Worm (Caenorhabditis elegans) whole organism, L4 larva: ENCODE data around the gene F14H12.7.

Source experiments
- F49E8.2 ChIP-seq: sonication (generic microtip); optimal IDR thresholded peaks from 2 replicates; lab custom pipeline; 2016; ENCODE audit warnings: missing compliant biosample characterization, mild to moderate bottlenecking, missing genetic modification characterization, borderline replicate concordance
- T20F7.1 ChIP-seq: fragments of 200-800 bp; sonication (Bioruptor generic); optimal IDR thresholded peaks from 2 replicates; lab custom pipeline; 2018; ENCODE audit warnings: mild to moderate bottlenecking, missing genetic modification characterization, missing compliant biosample characterization
- T26A8.4 ChIP-seq: fragments of 200-800 bp; sonication (Bioruptor generic); IDR thresholded peaks from 2 replicates; pipeline ENCODE4 v1.3.6; 2022; ENCODE audit warnings: missing genetic modification characterization, missing compliant biosample characterization
- Y48G9A.11 ChIP-seq: fragments of 200-800 bp; sonication (Bioruptor generic); IDR thresholded peaks from 2 replicates; pipeline ENCODE4 v1.3.6; 2022; ENCODE audit warnings: missing genetic modification reagents, missing genetic modification characterization, missing compliant biosample characterization
- aha-1 ChIP-seq: fragments of 150-350 bp; peaks from one replicate; lab custom pipeline; 2014; ENCODE audit warnings: missing biosample characterization, missing genetic modification characterization
- aly-2 ChIP-seq: sonication (generic microtip); optimal IDR thresholded peaks from 2 replicates; lab custom pipeline; 2018; ENCODE audit warnings: missing biosample characterization, missing genetic modification characterization
- attf-4 ChIP-seq: sonication (generic microtip); optimal IDR thresholded peaks from 3 replicates; lab custom pipeline; 2017; ENCODE audit warnings: missing biosample characterization, missing genetic modification characterization
- ceh-20 ChIP-seq: fragments of 200-800 bp; sonication (Bioruptor generic); IDR thresholded peaks from 2 replicates; pipeline ENCODE4 v1.3.6; 2022; ENCODE audit warnings: missing genetic modification reagents, missing genetic modification characterization, missing compliant biosample characterization
- ceh-62 ChIP-seq: sonication (generic microtip); optimal IDR thresholded peaks from 2 replicates; lab custom pipeline; 2017; ENCODE audit warnings: missing biosample characterization, missing genetic modification characterization
- ceh-82 ChIP-seq: sonication (generic microtip); optimal IDR thresholded peaks from 2 replicates; lab custom pipeline; 2017; ENCODE audit warnings: missing biosample characterization, missing genetic modification characterization
- dmd-8 ChIP-seq: fragments of 200-800 bp; sonication (Bioruptor generic); IDR thresholded peaks from 2 replicates; pipeline ENCODE4 v1.3.6; 2022; ENCODE audit warnings: missing genetic modification characterization, missing compliant biosample characterization
- dpl-1 ChIP-seq: fragments of 150-350 bp; optimal IDR thresholded peaks from 2 replicates; lab custom pipeline; 2014; ENCODE audit warnings: missing biosample characterization, missing genetic modification reagents, missing genetic modification characterization
- dve-1 ChIP-seq: sonication (generic microtip); optimal IDR thresholded peaks from 2 replicates; lab custom pipeline; 2017; ENCODE audit warnings: antibody characterized with exemption, mild to moderate bottlenecking, missing genetic modification characterization, missing compliant biosample characterization; ENCODE audit not compliant: insufficient read depth
- hif-1 ChIP-seq, 2 experiments: sonication (generic microtip); optimal IDR thresholded peaks; 2 replicates each; lab custom pipeline; 2016 to 2017; ENCODE audit warnings: missing compliant biosample characterization in 2 of 2, missing genetic modification characterization in 2 of 2, missing genetic modification reagents in 2 of 2, missing genotype in 2 of 2, mild to moderate bottlenecking in 1 of 2
- hlh-11 ChIP-seq: fragments of 200-800 bp; sonication (Bioruptor generic); optimal IDR thresholded peaks from 2 replicates; lab custom pipeline; 2018; ENCODE audit warnings: mild to moderate bottlenecking, missing genetic modification characterization, missing compliant biosample characterization
- hlh-30 ChIP-seq: sonication (generic microtip); optimal IDR thresholded peaks from 2 replicates; lab custom pipeline; 2017; ENCODE audit warnings: antibody characterized with exemption, mild to moderate bottlenecking, missing genetic modification characterization, missing compliant biosample characterization; ENCODE audit not compliant: insufficient read depth
- hmg-1.1 ChIP-seq: fragments of 200-800 bp; sonication (Bioruptor generic); IDR thresholded peaks from 2 replicates; pipeline ENCODE4 v1.3.6; 2022; ENCODE audit warnings: missing genetic modification reagents, missing genetic modification characterization, missing compliant biosample characterization
- lin-1 ChIP-seq: fragments of 200-800 bp; sonication (Bioruptor generic); IDR thresholded peaks from 2 replicates; pipeline ENCODE4 v1.3.6; 2022; ENCODE audit warnings: missing genetic modification reagents, missing genetic modification characterization, missing compliant biosample characterization
- lsy-2 ChIP-seq, 2 experiments: fragments of 150-350 bp in 1 of 2; sonication (generic microtip) in 1 of 2; optimal IDR thresholded peaks; 2 replicates each; lab custom pipeline; 2014 to 2017; ENCODE audit warnings: missing biosample characterization in 2 of 2, missing genetic modification characterization in 2 of 2
- madf-9 ChIP-seq: fragments of 200-800 bp; sonication (Bioruptor generic); conservative IDR thresholded peaks from 2 replicates; pipeline ENCODE4 v1.3.6; 2022; ENCODE audit warnings: missing genetic modification reagents, missing genetic modification characterization, missing compliant biosample characterization
- mdl-1 ChIP-seq, 2 experiments: fragments of 150-350 bp in 1 of 2; sonication (generic microtip) in 1 of 2; optimal IDR thresholded peaks; 2 replicates each; lab custom pipeline; 2014 to 2017; ENCODE audit warnings: missing biosample characterization in 2 of 2, missing genetic modification characterization in 2 of 2
- mep-1 ChIP-seq: fragments of 150-350 bp; sonication (generic microtip); optimal IDR thresholded peaks from 3 replicates; lab custom pipeline; 2014; ENCODE audit warnings: missing biosample characterization, missing genetic modification characterization
- mxl-3 ChIP-seq: fragments of 200-800 bp; sonication (Bioruptor generic); optimal IDR thresholded peaks from 2 replicates; lab custom pipeline; 2018; ENCODE audit warnings: mild to moderate bottlenecking, missing genetic modification characterization, missing compliant biosample characterization
- nhr-10 ChIP-seq: fragments of 150-350 bp; optimal IDR thresholded peaks from 2 replicates; lab custom pipeline; 2014; ENCODE audit warnings: missing biosample characterization, missing genetic modification characterization
- nhr-11 ChIP-seq: fragments of 150-350 bp; optimal IDR thresholded peaks from 2 replicates; lab custom pipeline; 2014; ENCODE audit warnings: missing biosample characterization, missing genetic modification characterization
- nhr-111 ChIP-seq: fragments of 200-800 bp; sonication (Bioruptor generic); optimal IDR thresholded peaks from 2 replicates; lab custom pipeline; 2018; ENCODE audit warnings: mild to moderate bottlenecking, missing genetic modification characterization, missing compliant biosample characterization
- nhr-28 ChIP-seq: fragments of 150-350 bp; optimal IDR thresholded peaks from 2 replicates; lab custom pipeline; 2014; ENCODE audit warnings: missing biosample characterization, missing genetic modification characterization
- nhr-6 ChIP-seq: fragments of 150-350 bp; optimal IDR thresholded peaks from 2 replicates; lab custom pipeline; 2014; ENCODE audit warnings: missing biosample characterization, missing genetic modification characterization
- php-3 ChIP-seq: fragments of 200-800 bp; sonication (Bioruptor generic); IDR thresholded peaks from 2 replicates; pipeline ENCODE4 v1.3.6; 2022; ENCODE audit warnings: missing genetic modification reagents, missing genetic modification characterization, missing compliant biosample characterization
- pqm-1 ChIP-seq: sonication (generic microtip); optimal IDR thresholded peaks from 2 replicates; lab custom pipeline; 2017; ENCODE audit warnings: missing biosample characterization, missing genetic modification characterization
- saeg-2 ChIP-seq: fragments of 200-800 bp; sonication (Bioruptor generic); IDR thresholded peaks from 2 replicates; pipeline ENCODE4 v1.3.6; 2022; ENCODE audit warnings: missing genetic modification reagents, missing genetic modification characterization, missing compliant biosample characterization
- set-16 ChIP-seq: fragments of 200-800 bp; sonication (Bioruptor generic); IDR thresholded peaks from 2 replicates; pipeline ENCODE4 v1.3.6; 2022; ENCODE audit warnings: missing genetic modification reagents, missing genetic modification characterization, missing compliant biosample characterization
- snpc-1.2 ChIP-seq: fragments of 200-800 bp; sonication (Bioruptor generic); IDR thresholded peaks from 2 replicates; pipeline ENCODE4 v1.3.6; 2022; ENCODE audit warnings: missing genetic modification reagents, missing genetic modification characterization, missing compliant biosample characterization
- spr-3 ChIP-seq: fragments of 200-800 bp; sonication (Bioruptor generic); optimal IDR thresholded peaks from 2 replicates; lab custom pipeline; 2018; ENCODE audit warnings: mild to moderate bottlenecking, missing genetic modification characterization, missing compliant biosample characterization
- tag-97 ChIP-seq: fragments of 200-800 bp; sonication (Bioruptor generic); IDR thresholded peaks from 2 replicates; pipeline ENCODE4 v1.3.6; 2022; ENCODE audit warnings: missing genetic modification characterization, missing compliant biosample characterization
- tra-1 ChIP-seq: fragments of 200-800 bp; sonication (Bioruptor generic); IDR thresholded peaks from 2 replicates; pipeline ENCODE4 v1.3.6; 2022; ENCODE audit warnings: missing genetic modification reagents, missing genetic modification characterization, missing compliant biosample characterization
- unc-62 ChIP-seq, 3 experiments: fragments of 150-350 bp in 1 of 3; sonication (generic microtip); optimal IDR thresholded peaks in 2 of 3; peaks in 1 of 3; 1 replicate in 1 of 3; 2 replicates in 2 of 3; lab custom pipeline; 2014 to 2017; ENCODE audit warnings: missing biosample characterization in 3 of 3, missing genetic modification characterization in 3 of 3, missing genetic modification reagents in 3 of 3, missing genotype in 1 of 3
- zag-1 ChIP-seq: fragments of 150-350 bp; optimal IDR thresholded peaks from 2 replicates; lab custom pipeline; 2014; ENCODE audit warnings: missing biosample characterization, missing genetic modification characterization

F14H12.7 gene

ce11 chrX:4386493-4386892 is 24.1 kb upstream of the F14H12.7 start:
- TF ChIP-seq attf-4 (tag; lab: Kevin White, UChicago) (no peak), mdl-1 (tag; optimal IDR thresholded peaks at IDR 0.05; lab: Kevin White, UChicago) (peak in 1 of 2 experiments; percentile 5), mxl-3 (GFP tag; lab: Kevin White, UChicago) (no peak), nhr-111 (GFP tag; lab: Kevin White, UChicago) (no peak), pqm-1 (tag; lab: Kevin White, UChicago) (no peak), unc-62 (GFP tag; optimal IDR thresholded peaks at IDR 0.05 in 1 of 2; lab: Kevin White, UChicago) (no peak), unc-62 (tag; optimal IDR thresholded peaks at IDR 0.05; lab: Kevin White, UChicago) (no peak), nhr-28 (tag; lab: Kevin White, UChicago) (peak; percentile 4), hlh-30 (tag; lab: Kevin White, UChicago) (peak; percentile 69), T20F7.1 (GFP tag; lab: Kevin White, UChicago) (no peak), snpc-1.2 (GFP tag; lab: Robert Waterston, UW) (no peak), madf-9 (GFP tag; lab: Robert Waterston, UW) (no peak), T26A8.4 (no peak), dve-1 (tag; lab: Kevin White, UChicago) (no peak), F49E8.2 (tag; lab: Kevin White, UChicago) (no peak), nhr-11 (tag; lab: Kevin White, UChicago) (no peak), ceh-62 (tag; lab: Kevin White, UChicago) (no peak), dpl-1 (no peak), spr-3 (GFP tag; lab: Kevin White, UChicago) (no peak), saeg-2 (GFP tag; lab: Robert Waterston, UW) (no peak), aha-1 (no peak), nhr-10 (tag; lab: Kevin White, UChicago) (no peak), dmd-8 (GFP tag; lab: Robert Waterston, UW) (no peak), hif-1 (tag; optimal IDR thresholded peaks at IDR 0.05; lab: Kevin White, UChicago) (no peak), ceh-82 (no peak), mep-1 (tag; lab: Kevin White, UChicago) (no peak)
- TF ChIP-seq, all 104 proteins: peak for 3

ce11 chrX:4383316-4383936 is 21.0 kb upstream of the F14H12.7 start, which contains the start of gene lst-2:
TSS of gene lst-2 (minus strand) at chrX:4383366.
- TF ChIP-seq tag-97 (GFP tag; lab: Robert Waterston, UW) (no peak), hlh-11 (tag; lab: Kevin White, UChicago) (peak; percentile 6), attf-4 (tag; lab: Kevin White, UChicago) (no peak), pqm-1 (tag; lab: Kevin White, UChicago) (peak; percentile 1), nhr-10 (tag; lab: Kevin White, UChicago) (no peak), set-16 (GFP tag; lab: Robert Waterston, UW) (peak; percentile 77), zag-1 (tag; lab: Kevin White, UChicago) (no peak), ceh-20 (no peak), unc-62 (GFP tag; optimal IDR thresholded peaks at IDR 0.05 in 1 of 2; lab: Kevin White, UChicago) (peak in 1 of 2 experiments; percentile 8), unc-62 (tag; optimal IDR thresholded peaks at IDR 0.05; lab: Kevin White, UChicago) (no peak), hmg-1.1 (GFP tag; lab: Robert Waterston, UW) (no peak)

ce11 chrX:4377689-4378088 is 15.3 kb upstream of the F14H12.7 start, which contains the start of gene R160.12:
TSS of gene R160.12 (minus strand) at chrX:4377789.
- TF ChIP-seq lin-1 (GFP tag; lab: Robert Waterston, UW) (no peak), pqm-1 (tag; lab: Kevin White, UChicago) (no peak), aly-2 (tag; lab: Kevin White, UChicago) (no peak), nhr-6 (no peak), php-3 (no peak), hif-1 (tag; optimal IDR thresholded peaks at IDR 0.05; lab: Kevin White, UChicago) (no peak), lsy-2 (tag; optimal IDR thresholded peaks at IDR 0.05; lab: Kevin White, UChicago) (no peak), tra-1 (GFP tag; lab: Robert Waterston, UW) (no peak), nhr-111 (GFP tag; lab: Kevin White, UChicago) (no peak), Y48G9A.11 (GFP tag; lab: Robert Waterston, UW) (no peak)
- TF ChIP-seq, all 104 proteins: peak for 0
